Worm (Caenorhabditis elegans): ENCODE results near the gene T05D4.2.
A peak's percentile ranks its signal among the peaks of the same experiment; 100 is the strongest.

Gene T05D4.2

DNA sequence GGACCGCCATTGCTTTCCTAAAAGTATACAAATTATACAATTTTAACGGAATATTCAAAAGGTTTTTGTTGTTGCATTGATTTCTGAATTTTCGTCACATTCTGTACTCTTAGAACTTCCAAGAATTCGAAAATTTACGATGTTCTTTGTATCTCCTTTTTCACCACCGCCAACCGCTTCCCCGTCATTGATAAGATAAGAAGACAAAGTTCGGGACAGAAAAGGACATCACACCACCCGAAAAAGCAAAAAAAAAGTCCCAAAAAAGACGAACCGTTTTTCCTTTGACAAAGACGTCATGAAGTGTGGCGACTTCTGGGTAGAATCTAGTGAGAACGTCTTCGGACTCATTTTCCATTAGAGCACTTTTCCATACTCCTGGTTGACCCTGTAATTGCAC lies 20.4 kb downstream of the T05D4.2 start:
- TF ChIP-seq snpc-1.2 (GFP tag; IDR thresholded peaks at IDR 0.05) (no peak), nhr-25 (tag; optimal IDR thresholded peaks at IDR 0.05; ENCODE audit: borderline replicate concordance, insufficient read depth) (no peak), lim-7 (GFP tag; IDR thresholded peaks at IDR 0.05) (no peak), Y75B8A.6 (GFP tag; IDR thresholded peaks at IDR 0.05) (no peak), lin-38 (GFP tag; IDR thresholded peaks at IDR 0.05) (peak; percentile 21; the same call in 1 of the 2 replicates), Y105C5A.15 (GFP tag; IDR thresholded peaks at IDR 0.05) (no peak), dve-1 (tag; optimal IDR thresholded peaks at IDR 0.05; ENCODE audit: insufficient read depth) (peak; percentile 24), egl-27 (tag; optimal IDR thresholded peaks at IDR 0.05) (no peak), T26A8.4 (GFP tag; IDR thresholded peaks at IDR 0.05) (no peak), nhr-48 (tag; optimal IDR thresholded peaks at IDR 0.05) (peak; percentile 17), fos-1 (tag; optimal IDR thresholded peaks at IDR 0.05) (no peak), daf-16 (GFP tag; optimal IDR thresholded peaks at IDR 0.05) (no peak), daf-16 (tag; optimal IDR thresholded peaks at IDR 0.05) (peak; percentile 32), ZK337.2 (GFP tag; IDR thresholded peaks at IDR 0.05) (no peak), ama-1 (optimal IDR thresholded peaks at IDR 0.05) (no peak), mdl-1 (tag; optimal IDR thresholded peaks at IDR 0.05) (peak in 1 of 2 experiments; percentile 5), unc-62 (GFP tag; optimal IDR thresholded peaks at IDR 0.05 in 1 of 2) (peak in 1 of 2 experiments; percentile 82), unc-62 (tag; optimal IDR thresholded peaks at IDR 0.05) (no peak), pqm-1 (tag; optimal IDR thresholded peaks at IDR 0.05) (peak; percentile 46), mxl-3 (GFP tag; optimal IDR thresholded peaks at IDR 0.05) (peak; percentile 46), nhr-10 (tag; optimal IDR thresholded peaks at IDR 0.05) (peak; percentile 49), nhr-77 (tag; optimal IDR thresholded peaks at IDR 0.05) (peak; percentile 21), zfp-3 (GFP tag; conservative IDR thresholded peaks at IDR 0.05) (no peak), mep-1 (tag; optimal IDR thresholded peaks at IDR 0.05) (peak; percentile 26), nhr-28 (tag; optimal IDR thresholded peaks at IDR 0.05) (peak; percentile 79), tag-97 (GFP tag; IDR thresholded peaks at IDR 0.05) (no peak), lin-13 (GFP tag; optimal IDR thresholded peaks at IDR 0.05) (peak; percentile 33), D1046.2 (GFP tag; IDR thresholded peaks at IDR 0.05) (no peak), zip-11 (GFP tag; IDR thresholded peaks at IDR 0.05) (no peak), nhr-11 (tag; optimal IDR thresholded peaks at IDR 0.05) (no peak), T20F7.1 (GFP tag; optimal IDR thresholded peaks at IDR 0.05) (no peak), rbr-2 (tag; optimal IDR thresholded peaks at IDR 0.05) (no peak), dmd-6 (GFP tag; IDR thresholded peaks at IDR 0.05) (peak; percentile 62), hlh-11 (tag; optimal IDR thresholded peaks at IDR 0.05) (peak; percentile 70), hlh-30 (tag; optimal IDR thresholded peaks at IDR 0.05; ENCODE audit: insufficient read depth) (peak; percentile 17), tra-1 (GFP tag; IDR thresholded peaks at IDR 0.05) (no peak)

DNA sequence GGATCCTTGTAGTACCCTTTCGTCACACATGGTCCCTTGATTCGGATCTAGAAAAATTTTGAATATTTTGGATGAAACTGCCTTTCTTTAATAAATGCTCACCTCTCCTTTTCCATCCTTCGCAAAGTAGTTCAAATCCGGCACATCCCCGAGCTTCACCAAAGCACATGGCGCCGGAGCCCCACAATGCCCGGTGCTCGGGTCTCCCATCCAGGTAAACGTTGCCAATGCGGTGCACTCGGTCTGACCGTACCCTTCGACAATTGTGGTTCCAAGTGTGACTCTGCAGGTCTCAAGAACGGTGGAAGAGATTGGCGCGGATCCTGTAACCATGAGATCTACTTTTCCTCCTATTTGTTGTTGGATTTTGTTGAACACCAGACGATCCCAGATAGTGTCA lies 22.1 kb downstream of the T05D4.2 start:
- TF ChIP-seq aha-1 (tag) (no peak), set-16 (GFP tag; IDR thresholded peaks at IDR 0.05) (peak; percentile 50), nhr-77 (tag; optimal IDR thresholded peaks at IDR 0.05) (no peak)

DNA sequence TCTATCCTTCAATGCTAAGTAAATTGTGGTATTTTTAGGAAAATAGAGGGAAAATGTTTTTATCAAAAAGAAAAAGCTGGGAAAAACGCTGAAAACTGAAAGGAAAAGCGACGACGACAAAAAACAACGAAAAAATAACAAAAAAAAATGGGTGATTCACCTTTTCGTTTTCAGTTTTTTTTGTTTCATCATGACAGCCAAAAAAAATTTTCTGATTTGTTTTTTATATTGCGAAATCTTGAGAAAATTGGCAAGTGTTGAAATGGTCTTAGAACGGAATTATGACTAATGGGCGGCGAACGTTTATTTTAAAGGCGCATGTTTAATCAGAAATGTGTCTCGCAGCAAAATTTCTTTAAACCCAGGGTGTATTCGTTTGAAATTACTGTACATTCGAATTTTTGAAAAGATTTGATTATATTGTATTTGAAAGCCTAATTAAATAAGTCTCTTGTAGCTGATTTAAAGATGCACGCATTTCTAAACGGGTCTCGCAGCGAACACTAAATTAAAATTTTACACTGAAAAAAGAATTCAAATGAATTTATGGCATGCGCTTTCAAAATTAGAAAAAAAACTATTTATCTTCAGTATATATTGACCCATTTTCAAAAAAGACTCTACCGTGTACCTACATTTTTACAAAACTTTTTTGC lies 27.0 kb downstream of the T05D4.2 start:
- TF ChIP-seq aha-1 (tag) = peak; percentile 96
- TF ChIP-seq ZK337.2 (GFP tag; IDR thresholded peaks at IDR 0.05) = no peak

DNA sequence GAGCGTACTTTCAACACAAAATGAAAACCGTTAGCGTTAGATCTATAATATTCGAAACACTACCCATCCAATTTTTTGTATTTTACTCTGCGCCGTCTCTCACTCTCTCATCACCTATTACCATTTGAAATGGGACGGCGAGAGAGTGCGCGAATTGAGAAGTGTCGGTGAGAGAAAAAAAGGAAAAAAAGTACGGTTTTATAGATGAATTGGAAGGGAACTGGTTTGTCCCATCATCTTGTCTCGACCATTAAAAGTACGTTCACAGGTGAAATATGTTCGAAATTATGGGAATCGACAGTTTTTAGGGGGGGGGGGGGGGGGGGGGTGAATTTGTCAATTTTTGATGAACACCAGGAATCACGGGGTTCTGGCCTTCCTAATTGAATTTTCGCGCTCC lies 28.2 kb downstream of the T05D4.2 start:
- no peak for TF ChIP-seq rbr-2 (tag; optimal IDR thresholded peaks at IDR 0.05)
- TF ChIP-seq pqm-1 (tag; optimal IDR thresholded peaks at IDR 0.05) = no peak
- TF ChIP-seq ctbp-1 (GFP tag; IDR thresholded peaks at IDR 0.05) = no peak
- TF ChIP-seq set-16 (GFP tag; IDR thresholded peaks at IDR 0.05) = 0 out of 2 replicates have a peak, but pooled peaks have one; percentile 9
- TF ChIP-seq nhr-11 (tag; optimal IDR thresholded peaks at IDR 0.05) = no peak
- peak; percentile 41 for TF ChIP-seq lin-38 (GFP tag; IDR thresholded peaks at IDR 0.05)
- no peak for TF ChIP-seq php-3 (GFP tag; IDR thresholded peaks at IDR 0.05)
- no peak for TF ChIP-seq ceh-82 (tag; optimal IDR thresholded peaks at IDR 0.05)
- TF ChIP-seq hmg-1.1 (GFP tag; IDR thresholded peaks at IDR 0.05) = no peak
- TF ChIP-seq F44E2.7 (GFP tag; IDR thresholded peaks at IDR 0.05) = no peak
- TF ChIP-seq nhr-6 (tag; optimal IDR thresholded peaks at IDR 0.05) = no peak
- no peak for TF ChIP-seq mxl-3 (GFP tag; optimal IDR thresholded peaks at IDR 0.05)
- TF ChIP-seq F37D6.2 (tag; optimal IDR thresholded peaks at IDR 0.05) = no peak
- TF ChIP-seq hlh-11 (tag; optimal IDR thresholded peaks at IDR 0.05) = peak; percentile 2
- no peak for TF ChIP-seq dmd-9 (GFP tag; IDR thresholded peaks at IDR 0.05)
- TF ChIP-seq ZK337.2 (GFP tag; IDR thresholded peaks at IDR 0.05) = no peak
- TF ChIP-seq mes-2 (tag; optimal IDR thresholded peaks at IDR 0.05; ENCODE audit: poor library complexity, severe bottlenecking) = peak; percentile 21

Data from whole organism, L4 larva.